Worm (Caenorhabditis elegans): ENCODE measurements around the gene M03F4.6.
A peak's percentile ranks its signal among the peaks of the same experiment; 100 is the strongest.

M03F4.6 gene

DNA sequence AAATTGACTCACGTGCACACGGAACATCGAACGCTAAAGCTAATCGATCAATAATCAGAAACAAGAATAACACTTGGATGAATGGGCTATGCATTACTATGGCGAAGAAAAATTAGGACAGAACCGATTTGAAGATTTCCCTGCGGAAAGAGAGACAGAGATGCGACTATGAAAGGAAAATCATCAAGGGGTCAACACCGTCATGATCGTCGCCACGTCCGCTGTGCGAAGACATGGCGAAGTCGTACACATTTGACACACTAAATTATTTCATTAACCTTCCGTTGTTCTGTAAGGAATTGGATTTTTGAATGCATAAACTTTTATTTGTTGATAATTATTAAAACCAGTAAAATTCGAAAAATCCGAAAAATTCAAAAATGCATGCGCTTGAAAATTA lies at the start of gene M03F4.6 (continued):
- TF ChIP-seq F23B12.7 (tag; optimal IDR thresholded peaks at IDR 0.05; ENCODE audit: insufficient read depth) (no peak), madf-10 (tag; optimal IDR thresholded peaks at IDR 0.05) (peak; percentile 39), mel-28 (tag; optimal IDR thresholded peaks at IDR 0.05; ENCODE audit: borderline replicate concordance) (no peak), ceh-40 (GFP tag; IDR thresholded peaks at IDR 0.05) (0 out of 2 replicates have a peak, but pooled peaks have one; percentile 51), efl-1 (GFP tag; optimal IDR thresholded peaks at IDR 0.05) (no peak), egl-18 (GFP tag; IDR thresholded peaks at IDR 0.05) (no peak), unc-62 (GFP tag; optimal IDR thresholded peaks at IDR 0.05) (no peak), nfya-2 (GFP tag; IDR thresholded peaks at IDR 0.05) (no peak), ccch-3 (GFP tag; optimal IDR thresholded peaks at IDR 0.05) (no peak), Y56A3A.18 (GFP tag; IDR thresholded peaks at IDR 0.05) (0 out of 2 replicates have a peak, but pooled peaks have one; percentile 72), T07F8.4 (tag; optimal IDR thresholded peaks at IDR 0.05) (no peak), let-607 (tag; optimal IDR thresholded peaks at IDR 0.05) (peak in 1 of 2 experiments; percentile 90), egl-44 (GFP tag; IDR thresholded peaks at IDR 0.05) (0 out of 2 replicates have a peak, but pooled peaks have one; percentile 27), F49E8.2 (tag; optimal IDR thresholded peaks at IDR 0.05; ENCODE audit: insufficient read depth) (no peak), lin-35 (GFP tag; optimal IDR thresholded peaks at IDR 0.05) (no peak), madf-6 (GFP tag; IDR thresholded peaks at IDR 0.05) (peak; percentile 14; the same call in 1 of the 2 replicates), ztf-3 (GFP tag; optimal IDR thresholded peaks at IDR 0.05) (peak; percentile 47), rcor-1 (GFP tag; IDR thresholded peaks at IDR 0.05) (peak; percentile 35; the same call in 1 of the 2 replicates), atf-7 (tag; optimal IDR thresholded peaks at IDR 0.05) (peak; percentile 61), xnd-1 (tag; optimal IDR thresholded peaks at IDR 0.05) (no peak), Y67H2A.10 (GFP tag; conservative IDR thresholded peaks at IDR 0.05) (no peak), repo-1 (tag; optimal IDR thresholded peaks at IDR 0.05) (peak; percentile 84), let-526 (GFP tag; IDR thresholded peaks at IDR 0.05) (no peak), hsf-1 (GFP tag; IDR thresholded peaks at IDR 0.05) (no peak), pbrm-1 (GFP tag; IDR thresholded peaks at IDR 0.05) (no peak), Y53F4B.3 (GFP tag; IDR thresholded peaks at IDR 0.05) (no peak), rpc-1 (optimal IDR thresholded peaks at IDR 0.05) (no peak), rpc-1 (tag; optimal IDR thresholded peaks at IDR 0.05) (no peak), tbx-9 (tag; optimal IDR thresholded peaks at IDR 0.05; ENCODE audit: borderline replicate concordance) (no peak)

DNA sequence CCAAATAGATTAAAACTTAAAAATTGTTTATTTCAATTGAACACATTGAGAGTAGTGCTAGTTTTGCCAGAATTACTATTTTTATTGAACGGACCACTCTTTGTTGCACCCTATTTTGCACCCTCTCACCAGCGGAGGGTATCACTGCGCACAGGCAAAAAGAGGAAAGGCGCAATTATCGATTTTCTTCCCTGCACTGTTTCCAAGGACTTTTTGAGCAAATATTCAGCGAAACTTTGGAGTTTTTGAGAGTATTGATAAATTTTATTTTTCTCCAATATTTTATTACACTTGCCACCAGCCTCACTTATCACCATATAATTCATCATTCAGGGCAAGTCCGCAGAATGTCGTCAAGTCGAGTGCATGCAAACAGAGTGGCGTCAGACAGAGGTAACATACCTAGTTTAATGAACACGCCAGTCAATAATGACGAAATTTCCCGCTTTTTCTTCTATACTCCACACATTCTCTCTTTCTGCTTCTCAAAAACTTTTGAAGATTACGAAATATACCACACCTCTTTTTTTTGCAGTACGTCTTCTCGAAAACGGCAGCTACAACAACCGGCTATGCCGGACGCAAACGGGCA lies 49.0 kb upstream of the M03F4.6 start:
- TF ChIP-seq ekl-4 (GFP tag; IDR thresholded peaks at IDR 0.05) = no peak
- TF ChIP-seq egrh-3 (GFP tag; IDR thresholded peaks at IDR 0.05) = no peak
- TF ChIP-seq mes-4 (tag; optimal IDR thresholded peaks at IDR 0.05) = no peak
- no peak for TF ChIP-seq D2030.7 (GFP tag; IDR thresholded peaks at IDR 0.05)
- TF ChIP-seq attf-5 (GFP tag; optimal IDR thresholded peaks at IDR 0.05) = peak; percentile 35
- no peak for TF ChIP-seq repo-1 (tag; optimal IDR thresholded peaks at IDR 0.05)
- TF ChIP-seq dox-1 (GFP tag; IDR thresholded peaks at IDR 0.05) = 0 out of 2 replicates have a peak, but pooled peaks have one; percentile 15
- TF ChIP-seq somi-1 (GFP tag; optimal IDR thresholded peaks at IDR 0.05) = no peak
- TF ChIP-seq hmg-20 (GFP tag; IDR thresholded peaks at IDR 0.05) = no peak
- TF ChIP-seq lsy-27 (tag; optimal IDR thresholded peaks at IDR 0.05; ENCODE audit: borderline replicate concordance, insufficient read depth) = no peak
- TF ChIP-seq lag-1 (GFP tag; IDR thresholded peaks at IDR 0.05) = no peak
- no peak for TF ChIP-seq nhr-120 (GFP tag; IDR thresholded peaks at IDR 0.05)
- no peak for TF ChIP-seq akir-1 (GFP tag; optimal IDR thresholded peaks at IDR 0.05)
- no peak for TF ChIP-seq ztf-26 (tag; optimal IDR thresholded peaks at IDR 0.05)
- TF ChIP-seq B0261.1 (tag; optimal IDR thresholded peaks at IDR 0.05) = no peak
- TF ChIP-seq nhr-80 (tag; optimal IDR thresholded peaks at IDR 0.05) = peak; percentile 78
- peak; percentile 85; the same call in 1 of the 2 replicates for TF ChIP-seq cebp-1 (GFP tag; IDR thresholded peaks at IDR 0.05)
- TF ChIP-seq cebp-1 (tag; optimal IDR thresholded peaks at IDR 0.05) = peak; percentile 96
- no peak for TF ChIP-seq nhr-179 (tag; optimal IDR thresholded peaks at IDR 0.05)
- no peak for TF ChIP-seq let-526 (GFP tag; IDR thresholded peaks at IDR 0.05)
- no peak for TF ChIP-seq ztf-28 (GFP tag; IDR thresholded peaks at IDR 0.05)
- TF ChIP-seq ztf-25 (GFP tag; IDR thresholded peaks at IDR 0.05) = no peak

All from whole organism, young adult.